Worm (Caenorhabditis elegans): Measurements from ENCODE around the gene aos-1.

- TF ChIP-seq ama-1 (optimal IDR thresholded peaks at IDR 0.05) (no peak), ets-7 (tag; optimal IDR thresholded peaks at IDR 0.05) (no peak), flt-1 (GFP tag; IDR thresholded peaks at IDR 0.05) (no peak), F13C5.2 (tag; optimal IDR thresholded peaks at IDR 0.05) (no peak)
Observed at ce11 chrV:10111129-10111528, 19.0 kb downstream of the aos-1 start.
